Fruit fly (Drosophila melanogaster) whole organism, embryonic: ENCODE data around the gene drl.

Experiments
- B-H1 ChIP-seq: fragments of 200-800 bp; sonication (Bioruptor generic); IDR thresholded peaks from 3 replicates; pipeline ENCODE4 v1.3.6; 2022; ENCODE audit warnings: missing biosample characterization, missing genetic modification characterization
- B-H2 ChIP-seq: fragments of 200-800 bp; sonication (Bioruptor generic); optimal IDR thresholded peaks from 2 replicates; lab custom pipeline; 2018; ENCODE audit warnings: missing biosample characterization, mild to moderate bottlenecking, missing genetic modification characterization
- CG10147 ChIP-seq: fragments of 200-800 bp; sonication (Bioruptor generic); optimal IDR thresholded peaks from 2 replicates; lab custom pipeline; 2019; ENCODE audit warnings: missing biosample characterization, mild to moderate bottlenecking, missing genetic modification characterization, moderate library complexity
- CG10321 ChIP-seq: fragments of 200-800 bp; sonication (Bioruptor generic); IDR thresholded peaks from 2 replicates; pipeline ENCODE4 v1.3.6; 2022; ENCODE audit warnings: missing biosample characterization, missing genetic modification characterization
- CG11504 ChIP-seq: fragments of 200-800 bp; sonication (Bioruptor generic); optimal IDR thresholded peaks from 3 replicates; lab custom pipeline; 2019; ENCODE audit warnings: missing biosample characterization, mild to moderate bottlenecking, missing genetic modification characterization, moderate library complexity
- CG11696 ChIP-seq: fragments of 200-800 bp; sonication (Bioruptor generic); IDR thresholded peaks from 2 replicates; pipeline ENCODE4 v1.3.6; 2022; ENCODE audit warnings: missing biosample characterization, missing genetic modification characterization
- CG14014 ChIP-seq: fragments of 200-800 bp; sonication (Bioruptor generic); IDR thresholded peaks from 2 replicates; pipeline ENCODE4 v1.3.6; 2022; ENCODE audit warnings: missing biosample characterization, missing genetic modification characterization
- CG1603 ChIP-seq: fragments of 200-800 bp; sonication (Bioruptor generic); optimal IDR thresholded peaks from 2 replicates; lab custom pipeline; 2019; ENCODE audit warnings: missing biosample characterization, mild to moderate bottlenecking, missing genetic modification characterization, moderate library complexity
- CG17361 ChIP-seq: fragments of 200-800 bp; sonication (Bioruptor generic); IDR thresholded peaks from 3 replicates; pipeline ENCODE4 v1.3.6; 2022; ENCODE audit warnings: missing biosample characterization, missing genetic modification characterization
- CG17568 ChIP-seq: fragments of 200-800 bp; sonication (Bioruptor generic); optimal IDR thresholded peaks from 2 replicates; lab custom pipeline; 2018; ENCODE audit warnings: missing biosample characterization, mild to moderate bottlenecking, missing genetic modification characterization, moderate library complexity
- CG1792 ChIP-seq: fragments of 200-800 bp; sonication (Bioruptor generic); optimal IDR thresholded peaks from 2 replicates; lab custom pipeline; 2016; ENCODE audit warnings: missing biosample characterization, missing genetic modification characterization
- CG2116 ChIP-seq: fragments of 200-800 bp; sonication (Bioruptor generic); optimal IDR thresholded peaks from 3 replicates; lab custom pipeline; 2018; ENCODE audit warnings: missing biosample characterization, mild to moderate bottlenecking, missing genetic modification characterization
- CG2678 ChIP-seq: fragments of 200-800 bp; sonication (Bioruptor generic); optimal IDR thresholded peaks from 3 replicates; lab custom pipeline; 2019; ENCODE audit warnings: missing biosample characterization, mild to moderate bottlenecking, missing genetic modification characterization, moderate library complexity
- CG30020 ChIP-seq: fragments of 200-800 bp; optimal IDR thresholded peaks from 2 replicates; lab custom pipeline; 2019; ENCODE audit warnings: missing biosample characterization, mild to moderate bottlenecking, missing genetic modification characterization, moderate library complexity
- CG3281 ChIP-seq: fragments of 200-800 bp; sonication (Bioruptor generic); optimal IDR thresholded peaks from 3 replicates; lab custom pipeline; 2017; ENCODE audit warnings: missing biosample characterization, mild to moderate bottlenecking, missing genetic modification characterization
- CG42726 ChIP-seq: fragments of 200-800 bp; sonication (Bioruptor generic); IDR thresholded peaks from 2 replicates; pipeline ENCODE4 v1.3.6; 2022; ENCODE audit warnings: missing biosample characterization, missing genetic modification characterization; ENCODE audit not compliant: partially characterized antibody
- CG4854 ChIP-seq: fragments of 200-800 bp; sonication (Bioruptor generic); optimal IDR thresholded peaks from 2 replicates; lab custom pipeline; 2016; ENCODE audit warnings: missing biosample characterization, missing genetic modification characterization, inconsistent platforms
- CG7745 ChIP-seq: fragments of 200-800 bp; sonication (Bioruptor generic); optimal IDR thresholded peaks from 2 replicates; lab custom pipeline; 2018; ENCODE audit warnings: missing biosample characterization, mild to moderate bottlenecking, missing genetic modification characterization, moderate library complexity
- CG8281 ChIP-seq: fragments of 200-800 bp; sonication (Bioruptor generic); optimal IDR thresholded peaks from 2 replicates; lab custom pipeline; 2018; ENCODE audit warnings: missing biosample characterization, mild to moderate bottlenecking, missing genetic modification characterization, moderate library complexity
- CG8359 ChIP-seq: fragments of 200-800 bp; sonication (Bioruptor generic); optimal IDR thresholded peaks from 2 replicates; lab custom pipeline; 2017; ENCODE audit warnings: missing biosample characterization, mild to moderate bottlenecking, missing genetic modification characterization, borderline replicate concordance
- CG8765 ChIP-seq: fragments of 200-800 bp; sonication (Bioruptor generic); IDR thresholded peaks from 2 replicates; pipeline ENCODE4 v1.3.6; 2022; ENCODE audit warnings: missing biosample characterization, missing genetic modification characterization
- CG9876 ChIP-seq: fragments of 200-800 bp; sonication (Bioruptor generic); optimal IDR thresholded peaks from 2 replicates; lab custom pipeline; 2016; ENCODE audit warnings: missing biosample characterization, missing genetic modification characterization
- CkIIα-i1 ChIP-seq: fragments of 200-800 bp; sonication (Bioruptor generic); IDR thresholded peaks from 2 replicates; pipeline ENCODE4 v1.3.6; 2022; ENCODE audit warnings: missing biosample characterization, missing genetic modification characterization
- Fer1 ChIP-seq: fragments of 200-800 bp; sonication (Bioruptor generic); optimal IDR thresholded peaks from 2 replicates; lab custom pipeline; 2017; ENCODE audit warnings: missing biosample characterization, mild to moderate bottlenecking, missing genetic modification characterization
- Kr ChIP-seq: fragments of 200-800 bp; sonication (Bioruptor generic); optimal IDR thresholded peaks from 2 replicates; lab custom pipeline; 2017; ENCODE audit warnings: missing biosample characterization, mild to moderate bottlenecking, missing genetic modification characterization
- Lhr ChIP-seq: fragments of 200-800 bp; sonication (Bioruptor generic); optimal IDR thresholded peaks from 3 replicates; lab custom pipeline; 2017; ENCODE audit warnings: mild to moderate bottlenecking, missing biosample characterization, missing genetic modification reagents, missing genetic modification characterization
- NC2α ChIP-seq: fragments of 200-800 bp; sonication (Bioruptor generic); optimal IDR thresholded peaks from 2 replicates; lab custom pipeline; 2016; ENCODE audit warnings: missing biosample characterization, missing genetic modification characterization
- Nf-YC ChIP-seq: fragments of 200-800 bp; optimal IDR thresholded peaks from 3 replicates; lab custom pipeline; 2019; ENCODE audit warnings: missing biosample characterization, mild to moderate bottlenecking, missing genetic modification characterization, moderate library complexity
- NfI ChIP-seq: fragments of 200-800 bp; sonication (Bioruptor generic); optimal IDR thresholded peaks from 3 replicates; lab custom pipeline; 2018; ENCODE audit warnings: missing biosample characterization, mild to moderate bottlenecking, missing genetic modification characterization, moderate library complexity
- Ravus ChIP-seq: fragments of 200-800 bp; sonication (Bioruptor generic); IDR thresholded peaks from 2 replicates; pipeline ENCODE4 v1.3.6; 2022; ENCODE audit warnings: missing biosample characterization, missing genetic modification characterization
- Rfx ChIP-seq: fragments of 200-800 bp; sonication (Bioruptor generic); IDR thresholded peaks from 2 replicates; pipeline ENCODE4 v1.3.6; 2022; ENCODE audit warnings: missing biosample characterization, missing genetic modification characterization
- Vsx1 ChIP-seq: fragments of 200-800 bp; sonication (Bioruptor generic); optimal IDR thresholded peaks from 2 replicates; lab custom pipeline; 2017; ENCODE audit warnings: missing biosample characterization, mild to moderate bottlenecking, missing genetic modification characterization, missing genetic modification reagents
- ap ChIP-seq: fragments of 200-800 bp; sonication (Bioruptor generic); IDR thresholded peaks from 2 replicates; pipeline ENCODE4 v1.3.6; 2022; ENCODE audit warnings: missing biosample characterization, missing genetic modification characterization
- bab2 ChIP-seq: fragments of 200-800 bp; sonication (Bioruptor generic); optimal IDR thresholded peaks from 2 replicates; lab custom pipeline; 2016; ENCODE audit warnings: missing biosample characterization, missing genetic modification characterization
- bbx ChIP-seq: fragments of 200-800 bp; sonication (Bioruptor generic); IDR thresholded peaks from 2 replicates; pipeline ENCODE4 v1.3.6; 2022; ENCODE audit warnings: missing biosample characterization, missing genetic modification characterization; ENCODE audit not compliant: partially characterized antibody
- da ChIP-seq: fragments of 200-800 bp; sonication (Bioruptor generic); optimal IDR thresholded peaks from 2 replicates; lab custom pipeline; 2016; ENCODE audit warnings: missing biosample characterization, missing genetic modification characterization
- dati ChIP-seq: fragments of 200-800 bp; sonication (Bioruptor generic); IDR thresholded peaks from 2 replicates; pipeline ENCODE4 v1.3.6; 2022; ENCODE audit warnings: missing biosample characterization, missing genetic modification characterization
- dimm ChIP-seq: fragments of 200-800 bp; sonication (Bioruptor generic); IDR thresholded peaks from 2 replicates; pipeline ENCODE4 v1.3.6; 2022; ENCODE audit warnings: missing biosample characterization, missing genetic modification characterization
- exex ChIP-seq: fragments of 200-800 bp; sonication (Bioruptor generic); optimal IDR thresholded peaks from 4 replicates; lab custom pipeline; 2018; ENCODE audit warnings: missing biosample characterization, mild to moderate bottlenecking, missing genetic modification characterization, moderate library complexity
- fd102C ChIP-seq: fragments of 200-800 bp; sonication (Bioruptor generic); optimal IDR thresholded peaks from 2 replicates; lab custom pipeline; 2018; ENCODE audit warnings: missing biosample characterization, mild to moderate bottlenecking, missing genetic modification characterization, moderate library complexity
- fd3F ChIP-seq: fragments of 200-800 bp; sonication (Bioruptor generic); optimal IDR thresholded peaks from 2 replicates; lab custom pipeline; 2018; ENCODE audit warnings: missing biosample characterization, mild to moderate bottlenecking, missing genetic modification characterization, moderate library complexity
- ftz-f1 ChIP-seq: fragments of 200-800 bp; sonication (Bioruptor generic); optimal IDR thresholded peaks from 2 replicates; lab custom pipeline; 2016; ENCODE audit warnings: missing biosample characterization, missing genetic modification characterization
- gro ChIP-seq: fragments of 200-800 bp; sonication (Bioruptor generic); optimal IDR thresholded peaks from 2 replicates; lab custom pipeline; 2016; ENCODE audit warnings: missing biosample characterization, missing genetic modification characterization
- h ChIP-seq: fragments of >200 bp; optimal IDR thresholded peaks from 2 replicates; lab custom pipeline; 2017
- insv ChIP-seq, 2 experiments: fragments of 200-800 bp; sonication (Bioruptor generic); optimal IDR thresholded peaks; 3 replicates each; lab custom pipeline; 2016 to 2018; ENCODE audit warnings: missing biosample characterization in 2 of 2, missing genetic modification characterization in 2 of 2
- klu ChIP-seq: fragments of 200-800 bp; sonication (Bioruptor generic); IDR thresholded peaks from 2 replicates; pipeline ENCODE4 v1.3.6; 2022; ENCODE audit warnings: missing biosample characterization, missing genetic modification characterization
- maf-S ChIP-seq: fragments of 200-800 bp; sonication (Bioruptor generic); optimal IDR thresholded peaks from 2 replicates; lab custom pipeline; 2016; ENCODE audit warnings: missing biosample characterization, missing genetic modification characterization
- sd ChIP-seq: fragments of 200-800 bp; sonication (Bioruptor generic); optimal IDR thresholded peaks from 3 replicates; lab custom pipeline; 2018; ENCODE audit warnings: missing biosample characterization, mild to moderate bottlenecking, missing genetic modification characterization, moderate library complexity
- vvl ChIP-seq: fragments of 200-800 bp; sonication (Bioruptor generic); IDR thresholded peaks from 2 replicates; pipeline ENCODE4 v1.3.6; 2022; ENCODE audit warnings: missing biosample characterization, missing genetic modification characterization

The drl gene

dm6 chr2L:19140984-19141262, 49.2 kb upstream of the drl start (continued):
- TF ChIP-seq CG2678 (peak; percentile 55), CG10321 (GFP tag; lab: Robert Waterston, UW) (no peak), CG10147 (peak; percentile 55)

DNA sequence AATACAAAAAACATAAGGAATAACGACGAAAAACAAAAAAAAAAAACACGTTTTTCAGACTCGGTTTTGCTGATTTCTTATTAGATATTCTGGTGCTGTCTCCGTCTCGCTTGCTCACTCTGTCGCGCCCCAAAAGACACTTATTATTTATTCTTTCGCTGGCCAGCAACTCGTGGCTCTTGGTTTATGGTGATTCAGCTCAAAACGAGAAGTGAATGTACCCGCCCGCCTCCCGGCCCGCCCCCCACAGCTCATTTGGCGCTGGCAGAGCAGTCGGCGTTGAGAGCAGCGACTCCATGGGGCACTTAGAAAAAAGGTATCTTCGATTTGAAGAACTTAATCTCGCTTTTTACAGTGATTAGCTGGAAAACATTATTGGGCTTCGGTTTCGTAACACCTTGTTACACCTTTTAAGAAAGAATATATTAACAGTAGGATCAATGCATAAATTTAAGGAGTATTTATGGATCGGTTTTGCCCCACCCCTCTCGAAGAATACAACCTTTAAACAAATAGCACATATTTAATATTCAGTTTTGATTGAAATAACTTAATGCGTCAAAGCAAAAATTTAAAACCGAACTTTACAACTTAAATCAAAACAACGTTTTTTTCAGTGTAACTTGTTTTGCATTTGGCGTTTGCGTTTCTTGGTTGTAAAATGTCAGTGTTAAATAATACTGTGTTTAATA, 48.6 kb upstream of the drl start:
- no peak for TF ChIP-seq CG9876
- TF ChIP-seq insv (GFP tag; optimal IDR thresholded peaks at IDR 0.05; lab: Kevin White, UChicago), result no peak
- TF ChIP-seq CG3281 (GFP tag; lab: Kevin White, UChicago), result peak; percentile 88
- no peak for TF ChIP-seq CG7745 (tag; lab: Kevin White, UChicago)
- peak; percentile 60 for TF ChIP-seq CG4854
- TF ChIP-seq klu, result peak; percentile 23; the same call in 1 of the 2 replicates
- TF ChIP-seq NfI, result peak; percentile 70
- peak; percentile 59 for TF ChIP-seq bab2 (GFP tag; lab: Kevin White, UChicago)
- TF ChIP-seq B-H2 (GFP tag; lab: Kevin White, UChicago), result no peak
- peak; percentile 77 for TF ChIP-seq CG11504 (tag; lab: Kevin White, UChicago)
- TF ChIP-seq da (GFP tag; lab: Kevin White, UChicago), result no peak
- TF ChIP-seq Rfx (GFP tag; lab: Robert Waterston, UW), result 0 out of 2 replicates have a peak, but pooled peaks have one; percentile 72
- TF ChIP-seq fd3F (GFP tag; lab: Kevin White, UChicago), result peak; percentile 70
- TF ChIP-seq Nf-YC (tag; lab: Kevin White, UChicago), result peak; percentile 18
- TF ChIP-seq dimm (GFP tag; lab: Robert Waterston, UW), result no peak
- peak; percentile 56 for TF ChIP-seq maf-S (GFP tag; lab: Kevin White, UChicago)
- no peak for TF ChIP-seq bbx (GFP tag; lab: Robert Waterston, UW)
- peak; percentile 43 for TF ChIP-seq CG17568 (GFP tag; lab: Kevin White, UChicago)
- TF ChIP-seq Vsx1 (GFP tag; lab: Kevin White, UChicago), result peak; percentile 64
- no peak for TF ChIP-seq CG11696 (GFP tag; lab: Robert Waterston, UW)
- peak; percentile 54 for TF ChIP-seq CG1603 (tag; lab: Kevin White, UChicago)
- TF ChIP-seq gro (GFP tag; lab: Kevin White, UChicago), result peak; percentile 83
- TF ChIP-seq CG1792 (GFP tag; lab: Kevin White, UChicago), result peak; percentile 21
- TF ChIP-seq Ravus (GFP tag; lab: Robert Waterston, UW), result no peak
- no peak for TF ChIP-seq CG42726
- TF ChIP-seq CG30020, result peak; percentile 48
- no peak for TF ChIP-seq Kr (GFP tag; lab: Kevin White, UChicago)
- no peak for TF ChIP-seq CG8765
- peak; percentile 10 for TF ChIP-seq sd (tag; lab: Kevin White, UChicago)
- TF ChIP-seq exex (tag; lab: Kevin White, UChicago), result peak; percentile 31
- no peak for TF ChIP-seq dati (GFP tag; lab: Robert Waterston, UW)
- no peak for TF ChIP-seq ap
- TF ChIP-seq CkIIα-i1 (GFP tag; lab: Robert Waterston, UW), result no peak
- TF ChIP-seq Fer1 (GFP tag; lab: Kevin White, UChicago), result peak; percentile 75
- no peak for TF ChIP-seq ftz-f1 (GFP tag; lab: Kevin White, UChicago)
- no peak for TF ChIP-seq h
- TF ChIP-seq B-H1 (GFP tag; lab: Robert Waterston, UW), result peak; percentile 32; the same call in 1 of the 3 replicates
- TF ChIP-seq CG8281 (tag; lab: Kevin White, UChicago), result no peak
- TF ChIP-seq fd102C (GFP tag; lab: Kevin White, UChicago), result no peak
- peak; percentile 52 for TF ChIP-seq CG8359
- TF ChIP-seq CG17361 (GFP tag; lab: Robert Waterston, UW), result peak; percentile 89
- peak; percentile 62 for TF ChIP-seq NC2α (GFP tag; lab: Kevin White, UChicago)
- TF ChIP-seq vvl (GFP tag; lab: Robert Waterston, UW), result peak; percentile 7; the same call in 1 of the 2 replicates
- peak; percentile 31 for TF ChIP-seq Lhr
- peak; percentile 30 for TF ChIP-seq CG2116 (GFP tag; lab: Kevin White, UChicago)
- TF ChIP-seq CG14014 (GFP tag; lab: Robert Waterston, UW), result no peak; the same call in 1 of the 2 replicates
